Worm (Caenorhabditis elegans): ENCODE results near the gene C29A12.6.
A peak's percentile ranks its signal among the peaks of the same experiment; 100 is the strongest.

Gene C29A12.6

DNA sequence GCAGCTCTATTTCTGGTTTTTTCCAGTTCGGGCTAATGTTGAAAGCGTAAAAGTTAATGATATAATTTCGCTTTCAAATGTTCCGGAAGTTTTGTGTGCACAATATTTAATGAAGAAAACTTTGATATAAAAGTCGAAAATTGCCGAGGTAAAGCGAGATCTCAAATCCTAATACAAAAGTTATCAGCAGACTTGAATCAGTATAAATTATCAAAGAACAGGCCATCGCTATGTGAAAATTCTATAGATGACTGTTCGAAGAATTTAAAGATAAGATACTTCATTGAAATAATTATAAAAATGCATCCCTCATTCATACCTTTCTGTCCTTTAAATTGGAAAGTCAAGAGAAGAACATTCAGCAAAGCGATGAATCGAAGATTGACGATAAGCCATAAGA, at the start of gene C29A12.6:
TSS of gene C29A12.6 (plus strand) at position 301 of the 400 bp plus-strand sequence.
- TF ChIP-seq nhr-23 (tag; optimal IDR thresholded peaks at IDR 0.05): no peak
- no peak for TF ChIP-seq elt-3 (tag; optimal IDR thresholded peaks at IDR 0.05)
- no peak for TF ChIP-seq ZK546.5 (tag; optimal IDR thresholded peaks at IDR 0.05)
- no peak for TF ChIP-seq nhr-43 (tag; optimal IDR thresholded peaks at IDR 0.05; ENCODE audit: poor library complexity, severe bottlenecking)
- TF ChIP-seq mml-1 (tag; optimal IDR thresholded peaks at IDR 0.05): no peak
- TF ChIP-seq fkh-2 (tag; optimal IDR thresholded peaks at IDR 0.05): no peak
- TF ChIP-seq elt-2 (tag; optimal IDR thresholded peaks at IDR 0.05): no peak
- TF ChIP-seq ceh-28 (tag; optimal IDR thresholded peaks at IDR 0.05): no peak
- no peak for TF ChIP-seq nhr-237 (tag; optimal IDR thresholded peaks at IDR 0.05)
- no peak for TF ChIP-seq nhr-25 (tag; optimal IDR thresholded peaks at IDR 0.05)
- TF ChIP-seq eor-1 (tag; optimal IDR thresholded peaks at IDR 0.05): no peak
- TF ChIP-seq skn-1 (tag; optimal IDR thresholded peaks at IDR 0.05): no peak
- no peak for TF ChIP-seq ceh-9 (tag; optimal IDR thresholded peaks at IDR 0.05)
- no peak for TF ChIP-seq pqm-1 (tag; optimal IDR thresholded peaks at IDR 0.05)
- TF ChIP-seq hmg-11 (tag; optimal IDR thresholded peaks at IDR 0.05): no peak
- TF ChIP-seq nhr-12 (tag; optimal IDR thresholded peaks at IDR 0.05): no peak
- TF ChIP-seq snpc-4 (tag; optimal IDR thresholded peaks at IDR 0.05): no peak
- TF ChIP-seq nhr-77 (tag; optimal IDR thresholded peaks at IDR 0.05): no peak

DNA sequence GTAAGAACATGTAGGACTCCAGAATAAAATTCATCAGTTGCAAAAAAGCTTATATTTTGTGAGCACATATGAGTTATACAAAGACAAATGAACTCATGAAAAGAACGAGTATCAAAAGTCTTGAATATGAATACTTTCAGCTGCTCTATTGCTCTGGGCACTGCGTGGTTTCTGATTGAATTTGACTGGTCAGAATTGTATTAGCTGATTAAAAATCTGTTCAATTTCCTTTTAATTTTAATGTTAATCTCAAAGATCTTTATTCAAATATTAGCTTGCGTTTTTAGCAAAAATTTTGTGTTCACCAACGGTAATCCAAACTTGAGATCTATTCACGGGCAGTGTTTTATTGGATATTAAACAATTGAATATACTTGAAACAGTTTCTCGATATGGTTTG, 48.9 kb upstream of the C29A12.6 start, which contains the start of gene srh-184:
TSS of gene srh-184 (minus strand) at position 101 of the 400 bp plus-strand sequence.
- TF ChIP-seq nhr-12 (tag; optimal IDR thresholded peaks at IDR 0.05) (no peak), tbx-2 (tag; optimal IDR thresholded peaks at IDR 0.05) (no peak), snpc-4 (tag; optimal IDR thresholded peaks at IDR 0.05) (no peak), R02D3.7 (tag; optimal IDR thresholded peaks at IDR 0.05) (no peak), ZK546.5 (tag; optimal IDR thresholded peaks at IDR 0.05) (no peak), ztf-11 (tag; optimal IDR thresholded peaks at IDR 0.05) (no peak), eor-1 (tag; optimal IDR thresholded peaks at IDR 0.05) (no peak), aly-2 (tag; optimal IDR thresholded peaks at IDR 0.05) (no peak), skn-1 (tag; optimal IDR thresholded peaks at IDR 0.05) (no peak), nfya-1 (tag; optimal IDR thresholded peaks at IDR 0.05; ENCODE audit: insufficient read depth) (no peak), jun-1 (tag; optimal IDR thresholded peaks at IDR 0.05) (no peak), lin-39 (tag; optimal IDR thresholded peaks at IDR 0.05) (no peak), egl-5 (tag; optimal IDR thresholded peaks at IDR 0.05) (no peak), ceh-9 (tag; optimal IDR thresholded peaks at IDR 0.05) (no peak), mdl-1 (tag; optimal IDR thresholded peaks at IDR 0.05) (no peak), egl-27 (tag; optimal IDR thresholded peaks at IDR 0.05) (no peak), nhr-77 (tag; optimal IDR thresholded peaks at IDR 0.05) (no peak), nhr-28 (tag; optimal IDR thresholded peaks at IDR 0.05) (no peak), nhr-43 (tag; optimal IDR thresholded peaks at IDR 0.05; ENCODE audit: poor library complexity, severe bottlenecking) (no peak)

DNA sequence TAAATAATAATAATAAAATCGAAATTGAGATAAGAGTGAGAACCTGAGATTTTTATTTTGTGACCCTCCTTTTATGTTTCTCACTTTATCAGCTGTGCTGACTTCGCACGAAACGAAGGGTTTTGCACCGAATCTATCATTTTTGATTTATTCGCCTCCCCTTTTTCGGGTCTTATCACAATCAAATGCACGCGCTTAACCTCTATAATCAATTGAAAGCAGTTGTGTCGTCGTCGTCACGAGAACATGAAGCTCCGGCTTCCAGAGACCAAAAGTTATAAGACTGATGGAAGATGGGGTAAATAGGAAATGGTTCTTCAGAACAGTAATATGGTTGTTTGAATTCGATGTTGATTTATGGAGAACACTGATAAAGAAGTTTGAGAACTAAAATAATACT, 45.8 kb upstream of the C29A12.6 start, which contains the start of gene D1054.18:
TSS of gene D1054.18 (minus strand) at position 45 of the 400 bp plus-strand sequence.
- TF ChIP-seq jun-1 (tag; optimal IDR thresholded peaks at IDR 0.05): peak; percentile 32
- no peak for TF ChIP-seq ama-1 (optimal IDR thresholded peaks at IDR 0.05)
- TF ChIP-seq egl-5 (tag; optimal IDR thresholded peaks at IDR 0.05): no peak
- TF ChIP-seq pha-4 (tag; optimal IDR thresholded peaks at IDR 0.05): peak; percentile 57
- no peak for TF ChIP-seq nhr-11 (tag; optimal IDR thresholded peaks at IDR 0.05)
- no peak for TF ChIP-seq sea-2 (GFP tag; optimal IDR thresholded peaks at IDR 0.05)
- TF ChIP-seq aly-2 (tag; optimal IDR thresholded peaks at IDR 0.05): no peak
- no peak for TF ChIP-seq nhr-25 (tag; optimal IDR thresholded peaks at IDR 0.05)
- TF ChIP-seq pqm-1 (tag; optimal IDR thresholded peaks at IDR 0.05): peak; percentile 90
- no peak for TF ChIP-seq nhr-237 (tag; optimal IDR thresholded peaks at IDR 0.05)
- TF ChIP-seq ztf-11 (tag; optimal IDR thresholded peaks at IDR 0.05): no peak
- no peak for TF ChIP-seq nhr-28 (tag; optimal IDR thresholded peaks at IDR 0.05)
- TF ChIP-seq elt-1 (tag; optimal IDR thresholded peaks at IDR 0.05): no peak
- no peak for TF ChIP-seq ZK546.5 (tag; optimal IDR thresholded peaks at IDR 0.05)
- no peak for TF ChIP-seq lsy-12 (tag; optimal IDR thresholded peaks at IDR 0.05)
- TF ChIP-seq unc-62 (GFP tag; optimal IDR thresholded peaks at IDR 0.05): no peak
- no peak for TF ChIP-seq nhr-76 (tag; optimal IDR thresholded peaks at IDR 0.05)
- no peak for TF ChIP-seq nhr-12 (tag; optimal IDR thresholded peaks at IDR 0.05)
- TF ChIP-seq mdl-1 (tag; optimal IDR thresholded peaks at IDR 0.05): no peak
- no peak for TF ChIP-seq nhr-23 (tag; optimal IDR thresholded peaks at IDR 0.05)
- TF ChIP-seq tbx-2 (tag; optimal IDR thresholded peaks at IDR 0.05): no peak
- no peak for TF ChIP-seq lin-39 (tag; optimal IDR thresholded peaks at IDR 0.05)
- no peak for TF ChIP-seq daf-12 (tag; optimal IDR thresholded peaks at IDR 0.05)
- no peak for TF ChIP-seq elt-3 (tag; optimal IDR thresholded peaks at IDR 0.05)
- no peak for TF ChIP-seq R02D3.7 (tag; optimal IDR thresholded peaks at IDR 0.05)
- TF ChIP-seq ceh-16 (tag; optimal IDR thresholded peaks at IDR 0.05): no peak
- peak; percentile 97 for TF ChIP-seq elt-2 (tag; optimal IDR thresholded peaks at IDR 0.05)
- no peak for TF ChIP-seq skn-1 (tag; optimal IDR thresholded peaks at IDR 0.05)
- TF ChIP-seq fkh-2 (tag; optimal IDR thresholded peaks at IDR 0.05): no peak
- no peak for TF ChIP-seq nfya-1 (tag; optimal IDR thresholded peaks at IDR 0.05; ENCODE audit: insufficient read depth)
- TF ChIP-seq ztf-4 (tag; optimal IDR thresholded peaks at IDR 0.05): no peak
